Worm (Caenorhabditis elegans) whole organism, L1 larva: ENCODE results near the gene fip-5.

Experiments
- ama-1 ChIP-seq: fragments of 150-350 bp; optimal IDR thresholded peaks from 2 replicates; lab custom pipeline; 2014
- ceh-63 ChIP-seq: fragments of 200-800 bp; sonication (Bioruptor generic); optimal IDR thresholded peaks from 2 replicates; lab custom pipeline; 2018; ENCODE audit warnings: mild to moderate bottlenecking, missing genetic modification characterization, missing compliant biosample characterization
- ceh-82 ChIP-seq, 3 experiments: fragments of 150-350 bp in 1 of 3; sonication (generic microtip) in 2 of 3; optimal IDR thresholded peaks; 2 replicates each; lab custom pipeline; 2014 to 2017; ENCODE audit warnings: missing biosample characterization in 3 of 3, missing genetic modification characterization in 3 of 3
- elt-2 ChIP-seq: sonication (generic microtip); optimal IDR thresholded peaks from 2 replicates; lab custom pipeline; 2016; ENCODE audit warnings: missing genetic modification characterization, mild to moderate bottlenecking, inconsistent platforms, missing compliant biosample characterization, missing genetic modification reagents
- lin-39 ChIP-seq: fragments of 150-350 bp; optimal IDR thresholded peaks from 2 replicates; lab custom pipeline; 2014; ENCODE audit warnings: missing biosample characterization, missing genetic modification reagents, missing genetic modification characterization
- mep-1 ChIP-seq: fragments of 150-350 bp; optimal IDR thresholded peaks from 2 replicates; lab custom pipeline; 2014; ENCODE audit warnings: missing biosample characterization, missing genetic modification characterization
- nhr-71 ChIP-seq: sonication (generic microtip); optimal IDR thresholded peaks from 2 replicates; lab custom pipeline; 2016; ENCODE audit warnings: mild to moderate bottlenecking, missing genetic modification characterization, moderate library complexity, missing compliant biosample characterization
- nhr-76 ChIP-seq: sonication (generic microtip); optimal IDR thresholded peaks from 2 replicates; lab custom pipeline; 2017; ENCODE audit warnings: missing biosample characterization, missing genetic modification characterization
- tbx-2 ChIP-seq: sonication (generic microtip); optimal IDR thresholded peaks from 2 replicates; lab custom pipeline; 2016; ENCODE audit warnings: missing genetic modification characterization, missing compliant biosample characterization
- unc-130 ChIP-seq: fragments of 150-350 bp; optimal IDR thresholded peaks from 2 replicates; lab custom pipeline; 2017; ENCODE audit warnings: missing biosample characterization, missing genetic modification characterization, inconsistent platforms

ce11 chrX:10340044-10340443 lies 37.5 kb downstream of the fip-5 start:
- TF ChIP-seq ceh-63 (no peak), nhr-76 (tag; lab: Kevin White, UChicago) (no peak), elt-2 (peak; percentile 38), tbx-2 (no peak), unc-130 (tag; lab: Kevin White, UChicago) (no peak), ceh-82 (tag; optimal IDR thresholded peaks at IDR 0.05; lab: Kevin White, UChicago) (no peak), lin-39 (tag; lab: Kevin White, UChicago) (no peak), mep-1 (no peak), ama-1 (no peak), nhr-71 (tag; lab: Kevin White, UChicago) (no peak)
